Worm (Caenorhabditis elegans): ENCODE measurements around the gene mrp-2.

The mrp-2 gene

ce11 chrX:571367-571766 lies 1.1 kb downstream of the mrp-2 start:
- TF ChIP-seq peb-1 (tag; optimal IDR thresholded peaks at IDR 0.05), result no peak
- no peak for TF ChIP-seq ceh-16 (tag; optimal IDR thresholded peaks at IDR 0.05)
- TF ChIP-seq F13H6.1 (tag; optimal IDR thresholded peaks at IDR 0.05), result no peak
- TF ChIP-seq C34F6.9 (tag; optimal IDR thresholded peaks at IDR 0.05), result no peak
- no peak for TF ChIP-seq unc-62 (GFP tag; optimal IDR thresholded peaks at IDR 0.05)
- TF ChIP-seq aly-2 (tag; optimal IDR thresholded peaks at IDR 0.05), result no peak
- TF ChIP-seq elt-3 (tag; optimal IDR thresholded peaks at IDR 0.05), result no peak
- no peak for TF ChIP-seq ama-1 (optimal IDR thresholded peaks at IDR 0.05)

- no peak for TF ChIP-seq ztf-4 (tag; optimal IDR thresholded peaks at IDR 0.05)
- TF ChIP-seq nhr-25 (tag; optimal IDR thresholded peaks at IDR 0.05), result peak; percentile 42
- TF ChIP-seq nhr-11 (tag; optimal IDR thresholded peaks at IDR 0.05), result no peak
- TF ChIP-seq mdl-1 (tag; optimal IDR thresholded peaks at IDR 0.05), result no peak
Measured at ce11 chrX:557857-558256, 14.6 kb downstream of the mrp-2 start, which contains the start of gene nas-38. Gene nas-38 (plus strand): TSS chrX:558157.

- TF ChIP-seq zag-1 (tag; optimal IDR thresholded peaks at IDR 0.05) (no peak), skn-1 (tag; optimal IDR thresholded peaks at IDR 0.05) (no peak), mdl-1 (tag; optimal IDR thresholded peaks at IDR 0.05) (no peak), snpc-4 (tag; optimal IDR thresholded peaks at IDR 0.05) (no peak), nhr-25 (tag; optimal IDR thresholded peaks at IDR 0.05) (no peak)
Measured at ce11 chrX:557195-557594, 15.3 kb downstream of the mrp-2 start, which contains the start of gene hlh-19. Gene hlh-19 (minus strand): TSS chrX:557295.

ce11 chrX:555043-555791 lies 17.3 kb downstream of the mrp-2 start:
- no peak for TF ChIP-seq Y55F3AM.14 (GFP tag; optimal IDR thresholded peaks at IDR 0.05)
- TF ChIP-seq fos-1 (tag; optimal IDR thresholded peaks at IDR 0.05), result peak; percentile 64

ce11 chrX:553875-554274 lies 18.6 kb downstream of the mrp-2 start, which contains the start of gene F57C12.6:
Gene F57C12.6 (minus strand): TSS chrX:553975.
- TF ChIP-seq F13H6.1 (tag; optimal IDR thresholded peaks at IDR 0.05), result no peak
- TF ChIP-seq Y55F3AM.14 (GFP tag; optimal IDR thresholded peaks at IDR 0.05), result no peak
- TF ChIP-seq sma-3 (GFP tag; optimal IDR thresholded peaks at IDR 0.05), result no peak
- no peak for TF ChIP-seq dmd-4 (tag; optimal IDR thresholded peaks at IDR 0.05)
- TF ChIP-seq ceh-82 (tag; optimal IDR thresholded peaks at IDR 0.05), result no peak
- no peak for TF ChIP-seq gmeb-1 (tag; optimal IDR thresholded peaks at IDR 0.05)

ce11 chrX:553420-553819 lies 19.1 kb downstream of the mrp-2 start:
- TF ChIP-seq mab-5 (tag; optimal IDR thresholded peaks at IDR 0.05) (no peak), lsy-2 (tag; optimal IDR thresholded peaks at IDR 0.05) (no peak), nhr-12 (tag; optimal IDR thresholded peaks at IDR 0.05) (no peak), sma-9 (GFP tag; optimal IDR thresholded peaks at IDR 0.05) (peak; percentile 5), sma-9 (tag; optimal IDR thresholded peaks at IDR 0.05) (no peak), fos-1 (tag; optimal IDR thresholded peaks at IDR 0.05) (peak; percentile 97)

- TF ChIP-seq snpc-4 (tag; optimal IDR thresholded peaks at IDR 0.05) (peak; percentile 1), ama-1 (optimal IDR thresholded peaks at IDR 0.05) (no peak), aly-2 (tag; optimal IDR thresholded peaks at IDR 0.05) (no peak), R02D3.7 (tag; optimal IDR thresholded peaks at IDR 0.05) (no peak), ztf-11 (tag; optimal IDR thresholded peaks at IDR 0.05) (no peak), mdl-1 (tag; optimal IDR thresholded peaks at IDR 0.05) (no peak), nhr-10 (tag; optimal IDR thresholded peaks at IDR 0.05) (no peak), egl-27 (tag; optimal IDR thresholded peaks at IDR 0.05) (no peak), unc-62 (GFP tag; optimal IDR thresholded peaks at IDR 0.05) (no peak), fos-1 (tag; optimal IDR thresholded peaks at IDR 0.05) (peak; percentile 85), lsy-2 (tag; optimal IDR thresholded peaks at IDR 0.05) (no peak)
Measured at ce11 chrX:551175-551729, 21.2 kb downstream of the mrp-2 start, which contains the start of gene F57C12.2. Gene F57C12.2 (minus strand): TSS chrX:551392.
